Fruit fly (Drosophila melanogaster) whole organism, prepupa: ENCODE results near the gene CG5815.
A peak's percentile ranks its signal among the peaks of the same experiment; 100 is the strongest.

Experiments used
- Blimp-1 ChIP-seq: fragments of 200-800 bp; sonication (Bioruptor generic); optimal IDR thresholded peaks from 3 replicates; lab custom pipeline; 2017; ENCODE audit warnings: missing biosample characterization, missing genetic modification characterization, mild to moderate bottlenecking, moderate library complexity, missing genetic modification reagents
- CG10631 ChIP-seq: fragments of 200-800 bp; sonication (Bioruptor generic); optimal IDR thresholded peaks from 2 replicates; lab custom pipeline; 2016; ENCODE audit warnings: missing biosample characterization, missing genetic modification characterization
- CG10669 ChIP-seq: fragments of 200-800 bp; sonication (Bioruptor generic); optimal IDR thresholded peaks from 3 replicates; lab custom pipeline; 2018; ENCODE audit warnings: missing biosample characterization, mild to moderate bottlenecking, missing genetic modification characterization, moderate library complexity
- CG11294 ChIP-seq: fragments of 200-800 bp; sonication (Bioruptor generic); IDR thresholded peaks from 2 replicates; pipeline ENCODE4 v1.3.6; 2022; ENCODE audit warnings: missing biosample characterization, missing genetic modification characterization
- CG11762 ChIP-seq: fragments of 200-800 bp; sonication (Bioruptor generic); optimal IDR thresholded peaks from 3 replicates; lab custom pipeline; 2016; ENCODE audit warnings: missing biosample characterization, missing genetic modification characterization; ENCODE audit not compliant: insufficient read depth
- CG11902 ChIP-seq: fragments of 200-800 bp; sonication (Bioruptor generic); optimal IDR thresholded peaks from 3 replicates; lab custom pipeline; 2016; ENCODE audit warnings: missing biosample characterization, missing genetic modification characterization
- CG15336 ChIP-seq: fragments of 200-800 bp; sonication (Bioruptor generic); IDR thresholded peaks from 2 replicates; pipeline ENCODE4 v1.3.6; 2022; ENCODE audit warnings: missing biosample characterization, missing genetic modification characterization
- CG1621 ChIP-seq: fragments of 200-800 bp; sonication (Bioruptor generic); optimal IDR thresholded peaks from 3 replicates; lab custom pipeline; 2018; ENCODE audit warnings: missing biosample characterization, mild to moderate bottlenecking, missing genetic modification characterization
- CG16779 ChIP-seq: fragments of 200-800 bp; sonication (Bioruptor generic); optimal IDR thresholded peaks from 3 replicates; lab custom pipeline; 2017; ENCODE audit warnings: missing biosample characterization, mild to moderate bottlenecking, missing genetic modification characterization
- CG31627 ChIP-seq: fragments of 200-800 bp; sonication (Bioruptor generic); optimal IDR thresholded peaks from 3 replicates; lab custom pipeline; 2016; ENCODE audit warnings: missing biosample characterization, missing genetic modification characterization
- CG32006 ChIP-seq: fragments of 200-800 bp; sonication (Bioruptor generic); optimal IDR thresholded peaks from 3 replicates; lab custom pipeline; 2017; ENCODE audit warnings: missing biosample characterization, mild to moderate bottlenecking, missing genetic modification characterization
- CG3919 ChIP-seq: fragments of 200-800 bp; sonication (Bioruptor generic); optimal IDR thresholded peaks from 3 replicates; lab custom pipeline; 2016; ENCODE audit warnings: missing biosample characterization, missing genetic modification characterization
- CG6792 ChIP-seq: fragments of 200-800 bp; sonication (Bioruptor generic); optimal IDR thresholded peaks from 3 replicates; lab custom pipeline; 2016; ENCODE audit warnings: missing biosample characterization, missing genetic modification characterization
- CG6854 ChIP-seq: fragments of 200-800 bp; sonication (Bioruptor generic); optimal IDR thresholded peaks from 2 replicates; lab custom pipeline; 2017; ENCODE audit warnings: missing biosample characterization, mild to moderate bottlenecking, missing genetic modification characterization
- CG8119 ChIP-seq: fragments of 200-800 bp; sonication (Bioruptor generic); IDR thresholded peaks from 3 replicates; pipeline ENCODE4 v1.3.6; 2022; ENCODE audit warnings: missing biosample characterization, missing genetic modification characterization
- CG8632 ChIP-seq: fragments of 200-800 bp; sonication (Bioruptor generic); optimal IDR thresholded peaks from 3 replicates; lab custom pipeline; 2016; ENCODE audit warnings: missing biosample characterization, missing genetic modification characterization
- CG9139 ChIP-seq: fragments of 200-800 bp; sonication (Bioruptor generic); optimal IDR thresholded peaks from 3 replicates; lab custom pipeline; 2017; ENCODE audit warnings: missing biosample characterization, mild to moderate bottlenecking, missing genetic modification characterization
- Eip78C ChIP-seq: fragments of 200-800 bp; sonication (Bioruptor generic); peaks from one replicate; lab custom pipeline; 2016; ENCODE audit warnings: missing biosample characterization, missing genetic modification characterization
- Sox102F ChIP-seq: fragments of 200-800 bp; sonication (Bioruptor generic); optimal IDR thresholded peaks from 2 replicates; lab custom pipeline; 2016; ENCODE audit warnings: missing biosample characterization, mild to moderate bottlenecking, missing genetic modification characterization
- Sox14 ChIP-seq: fragments of 200-800 bp; sonication (Bioruptor generic); optimal IDR thresholded peaks from 3 replicates; lab custom pipeline; 2016; ENCODE audit warnings: missing biosample characterization, missing genetic modification characterization
- Sox15 ChIP-seq: fragments of 200-800 bp; sonication (Bioruptor generic); optimal IDR thresholded peaks from 3 replicates; lab custom pipeline; 2016; ENCODE audit warnings: missing biosample characterization, missing genetic modification characterization
- dac ChIP-seq: fragments of 200-800 bp; sonication (Bioruptor generic); optimal IDR thresholded peaks from 2 replicates; lab custom pipeline; 2017; ENCODE audit warnings: missing biosample characterization, mild to moderate bottlenecking, missing genetic modification characterization
- dsx ChIP-seq: fragments of 200-800 bp; optimal IDR thresholded peaks from 3 replicates; lab custom pipeline; 2019; ENCODE audit warnings: missing biosample characterization, mild to moderate bottlenecking, missing genetic modification characterization, moderate library complexity; ENCODE audit not compliant: poor library complexity, severe bottlenecking
- esn ChIP-seq: fragments of 200-800 bp; sonication (Bioruptor generic); optimal IDR thresholded peaks from 2 replicates; lab custom pipeline; 2016; ENCODE audit warnings: missing biosample characterization, mild to moderate bottlenecking, missing genetic modification characterization, moderate library complexity
- fkh ChIP-seq: fragments of 200-800 bp; sonication (Bioruptor generic); optimal IDR thresholded peaks from 3 replicates; lab custom pipeline; 2017; ENCODE audit warnings: missing biosample characterization, mild to moderate bottlenecking, missing genetic modification characterization, moderate library complexity
- lz ChIP-seq: fragments of 200-800 bp; sonication (Bioruptor generic); optimal IDR thresholded peaks from 3 replicates; lab custom pipeline; 2016; ENCODE audit warnings: missing biosample characterization, missing genetic modification characterization
- net ChIP-seq: fragments of 200-800 bp; sonication (Bioruptor generic); optimal IDR thresholded peaks from 3 replicates; lab custom pipeline; 2016; ENCODE audit warnings: missing biosample characterization, missing genetic modification characterization
- salr ChIP-seq, 2 experiments: fragments of 200-800 bp; sonication (Bioruptor generic); optimal IDR thresholded peaks; 3 replicates each; lab custom pipeline; 2016 to 2018; ENCODE audit warnings: missing biosample characterization in 2 of 2, missing genetic modification characterization in 2 of 2, mild to moderate bottlenecking in 1 of 2
- ss ChIP-seq, 2 experiments: fragments of 200-800 bp; sonication (Bioruptor generic); optimal IDR thresholded peaks; 2 replicates in 1 of 2; 3 replicates in 1 of 2; lab custom pipeline; 2017 to 2018; ENCODE audit warnings: mild to moderate bottlenecking in 2 of 2, missing biosample characterization in 2 of 2, missing genetic modification characterization in 2 of 2, moderate library complexity in 1 of 2
- topi ChIP-seq: fragments of 200-800 bp; sonication (Bioruptor generic); optimal IDR thresholded peaks from 3 replicates; lab custom pipeline; 2016; ENCODE audit warnings: missing biosample characterization, missing genetic modification characterization
- vri ChIP-seq: fragments of 200-800 bp; sonication (Bioruptor generic); optimal IDR thresholded peaks from 3 replicates; lab custom pipeline; 2016; ENCODE audit warnings: missing biosample characterization, mild to moderate bottlenecking, missing genetic modification characterization

Gene CG5815

DNA sequence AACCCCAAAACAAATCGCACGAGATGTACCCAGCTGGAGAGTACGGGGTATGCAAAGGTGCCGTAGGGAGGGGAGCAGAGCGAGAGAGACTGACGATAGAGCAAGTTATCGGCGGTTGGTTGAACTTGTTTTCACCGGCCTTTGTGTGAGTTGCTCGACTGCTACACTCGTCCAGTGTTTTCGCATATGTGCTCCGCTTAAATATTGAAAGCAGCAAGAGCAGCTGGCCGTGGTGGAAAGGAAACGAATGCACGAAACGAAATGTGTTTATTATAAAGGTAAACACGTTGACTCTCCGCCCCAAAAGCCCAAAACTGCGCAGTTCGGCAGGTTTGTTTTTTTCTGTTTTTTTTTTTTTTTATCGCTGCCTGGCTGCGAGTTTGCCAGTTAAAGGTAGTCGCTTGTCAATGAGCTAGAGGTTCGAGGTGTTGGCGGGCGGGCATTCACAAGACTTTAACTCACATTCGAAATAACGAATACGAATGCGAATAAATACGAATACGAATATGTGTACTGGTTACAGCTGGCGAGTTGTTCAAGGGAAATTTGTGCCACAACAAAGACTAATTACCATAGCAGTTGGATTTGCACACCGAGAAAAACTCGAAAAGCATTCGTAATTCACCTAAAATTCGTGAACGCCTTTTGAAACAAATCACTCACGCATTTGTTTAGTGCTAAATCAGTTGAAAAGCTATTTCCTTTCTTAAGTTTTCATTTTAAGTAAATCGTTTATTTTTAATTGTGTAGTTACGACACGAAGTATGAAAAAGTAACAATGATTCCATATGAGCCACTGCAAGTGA lies 17.4 kb downstream of the CG5815 start (continued):
- no peak for TF ChIP-seq CG9139 (GFP tag; lab: Kevin White, UChicago)
- peak; percentile 38 to 45 for TF ChIP-seq salr (GFP tag; optimal IDR thresholded peaks at IDR 0.05; lab: Kevin White, UChicago)
- peak; percentile 81 for TF ChIP-seq CG15336 (GFP tag; lab: Robert Waterston, UW)
- no peak for TF ChIP-seq CG6854 (GFP tag; lab: Kevin White, UChicago)
- TF ChIP-seq CG10669: peak; percentile 60
- TF ChIP-seq Sox102F (GFP tag; lab: Kevin White, UChicago): peak; percentile 56
- peak; percentile 27 for TF ChIP-seq CG1621 (tag; lab: Kevin White, UChicago)
- peak; percentile 13 for TF ChIP-seq CG16779 (tag; lab: Kevin White, UChicago)
- peak; percentile 77 for TF ChIP-seq net (GFP tag; lab: Kevin White, UChicago)
- peak; percentile 67 for TF ChIP-seq dsx (GFP tag; lab: Kevin White, UChicago)
- TF ChIP-seq Blimp-1 (GFP tag; lab: Kevin White, UChicago): peak; percentile 22
- TF ChIP-seq CG32006 (GFP tag; lab: Kevin White, UChicago): peak; percentile 72
- TF ChIP-seq topi: peak; percentile 89
- peak; percentile 69 for TF ChIP-seq CG11902
- TF ChIP-seq CG10631 (GFP tag; lab: Kevin White, UChicago): no peak
- peak; percentile 53 for TF ChIP-seq CG11762 (GFP tag; lab: Kevin White, UChicago)
- peak; percentile 5 to 68 for TF ChIP-seq ss (GFP tag; optimal IDR thresholded peaks at IDR 0.05; lab: Kevin White, UChicago)
- peak; percentile 83 for TF ChIP-seq esn (GFP tag; lab: Kevin White, UChicago)
- peak; percentile 94 for TF ChIP-seq Eip78C (GFP tag; lab: Kevin White, UChicago)
- TF ChIP-seq vri (GFP tag; lab: Kevin White, UChicago): peak; percentile 69
- peak; percentile 78 for TF ChIP-seq CG31627
- peak; percentile 67 for TF ChIP-seq Sox14 (GFP tag; lab: Kevin White, UChicago)
- peak; percentile 81 for TF ChIP-seq CG3919 (GFP tag; lab: Kevin White, UChicago)
- TF ChIP-seq CG8119 (GFP tag; lab: Robert Waterston, UW): peak; percentile 71
- TF ChIP-seq lz (GFP tag; lab: Kevin White, UChicago): peak; percentile 72
- peak; percentile 65 for TF ChIP-seq CG8632
- TF ChIP-seq CG6792 (GFP tag; lab: Kevin White, UChicago): peak; percentile 70
- TF ChIP-seq fkh: peak; percentile 75
- no peak for TF ChIP-seq dac (GFP tag; lab: Kevin White, UChicago)

DNA sequence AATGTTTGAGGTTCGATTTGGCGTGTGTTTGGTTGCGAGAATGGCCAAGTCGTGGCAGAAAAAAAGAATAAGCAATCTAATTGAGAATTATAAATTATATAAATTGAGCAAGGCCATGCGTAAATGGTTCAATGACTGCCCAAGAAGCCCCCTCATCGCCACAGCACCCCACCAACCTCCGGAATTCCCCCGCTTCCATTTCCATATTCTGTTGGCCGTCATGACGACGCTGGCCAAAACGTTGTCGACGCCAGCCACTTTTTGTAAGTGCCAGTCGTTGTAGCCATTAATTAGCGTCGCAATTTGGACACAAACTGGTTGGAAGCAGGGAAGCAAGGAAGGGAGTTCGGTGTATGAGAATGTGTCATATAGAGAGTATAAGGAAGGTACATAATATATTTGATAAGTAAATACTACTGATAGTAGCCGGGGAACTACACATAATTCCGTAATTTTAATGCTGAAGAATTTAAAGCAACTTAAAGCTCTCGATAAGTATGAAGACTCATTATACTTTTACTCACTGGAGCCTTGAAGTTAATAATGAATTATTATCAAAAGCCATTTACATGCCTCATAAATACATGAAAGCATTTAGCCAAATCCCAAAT lies 18.3 kb downstream of the CG5815 start:
- TF ChIP-seq vri (GFP tag; lab: Kevin White, UChicago) (peak; percentile 0), Eip78C (GFP tag; lab: Kevin White, UChicago) (peak; percentile 53), Blimp-1 (GFP tag; lab: Kevin White, UChicago) (no peak)
- TF ChIP-seq, all 60 proteins: peak for 2

DNA sequence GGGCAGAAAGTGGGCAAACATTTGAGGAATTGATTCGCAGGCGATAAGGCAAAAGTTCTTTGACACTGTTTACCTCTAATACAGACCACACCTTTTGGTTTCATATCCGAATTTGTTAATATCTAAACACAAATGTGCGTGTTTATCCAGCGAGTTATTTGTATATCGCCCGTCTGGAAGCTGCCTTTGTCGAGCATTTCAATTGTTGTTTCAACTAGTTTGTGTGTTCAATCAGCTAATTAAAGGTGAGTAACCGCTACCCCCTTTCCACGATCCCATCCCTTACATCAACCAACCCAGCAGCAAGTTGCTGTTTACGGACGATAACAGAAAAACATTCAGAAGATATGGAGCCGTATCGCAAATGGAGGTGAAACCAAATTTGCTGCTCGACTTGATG lies 19.0 kb downstream of the CG5815 start:
- TF ChIP-seq Sox102F (GFP tag; lab: Kevin White, UChicago) (peak; percentile 38), CG6854 (GFP tag; lab: Kevin White, UChicago) (peak; percentile 7), Sox15 (GFP tag; lab: Kevin White, UChicago) (no peak), ss (GFP tag; optimal IDR thresholded peaks at IDR 0.05; lab: Kevin White, UChicago) (no peak), Eip78C (GFP tag; lab: Kevin White, UChicago) (peak; percentile 36), CG11294 (no peak), vri (GFP tag; lab: Kevin White, UChicago) (peak; percentile 90), lz (GFP tag; lab: Kevin White, UChicago) (no peak), fkh (peak; percentile 88), Sox14 (GFP tag; lab: Kevin White, UChicago) (no peak), Blimp-1 (GFP tag; lab: Kevin White, UChicago) (peak; percentile 52), CG10631 (GFP tag; lab: Kevin White, UChicago) (no peak), esn (GFP tag; lab: Kevin White, UChicago) (peak; percentile 38)
